Worm (Caenorhabditis elegans): ENCODE measurements around the gene srab-18.

DNA sequence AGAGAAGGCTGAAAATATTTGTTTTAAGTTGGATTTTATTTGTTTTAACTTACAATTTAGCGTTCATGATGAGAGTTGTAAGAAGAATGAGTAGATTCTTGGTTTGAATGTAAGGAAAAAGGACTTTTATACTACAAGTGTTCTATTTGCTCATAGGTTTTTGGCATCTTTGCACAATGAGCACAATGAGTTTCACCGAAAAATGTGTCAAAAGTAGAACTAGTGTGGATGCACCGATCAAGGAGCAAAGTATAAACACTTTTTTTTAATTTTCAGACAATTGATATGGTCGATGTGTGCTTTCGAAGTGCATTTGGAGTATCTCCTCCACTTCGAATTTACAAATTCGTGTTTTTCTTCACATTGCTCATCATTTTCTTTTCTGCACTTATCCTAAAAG lies 34.9 kb upstream of the srab-18 start, which contains the start of gene fipr-11:
- TF ChIP-seq lin-11 (tag; optimal IDR thresholded peaks at IDR 0.05) (no peak), nhr-232 (tag; optimal IDR thresholded peaks at IDR 0.05) (no peak), elt-2 (tag; optimal IDR thresholded peaks at IDR 0.05) (no peak), pat-9 (tag; optimal IDR thresholded peaks at IDR 0.05) (no peak), nhr-11 (tag; optimal IDR thresholded peaks at IDR 0.05) (no peak), hlh-6 (tag; optimal IDR thresholded peaks at IDR 0.05) (no peak), ztf-16 (tag; optimal IDR thresholded peaks at IDR 0.05) (no peak)

Measured in whole organism, late embryonic.